Worm (Caenorhabditis elegans): ENCODE results near the gene Y75B8A.10.

DNA sequence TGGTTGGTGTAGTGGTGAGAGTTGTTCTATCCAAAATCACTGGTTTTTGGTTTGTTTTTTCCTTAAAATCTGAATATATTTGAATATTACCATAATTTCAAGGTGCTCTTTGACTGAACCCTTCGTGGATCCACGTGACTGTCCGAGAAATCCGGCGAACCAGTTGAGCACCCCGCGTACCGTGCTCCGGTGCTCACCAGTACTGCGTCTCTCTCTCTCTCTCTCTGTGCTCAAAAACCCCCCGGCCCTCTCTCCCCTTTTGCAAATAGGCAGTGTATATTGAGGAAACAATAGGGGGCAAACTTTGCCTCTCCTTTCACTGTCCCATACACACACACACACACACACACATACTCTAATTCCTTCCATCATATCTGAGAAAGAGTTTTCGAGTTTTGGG is 32.9 kb downstream of the Y75B8A.10 start:
- TF ChIP-seq ets-7 (tag; optimal IDR thresholded peaks at IDR 0.05) = no peak
- TF ChIP-seq B0310.2 (tag; optimal IDR thresholded peaks at IDR 0.05) = no peak
- no peak for TF ChIP-seq pes-1 (GFP tag; IDR thresholded peaks at IDR 0.05)
- no peak for TF ChIP-seq ceh-13 (GFP tag; optimal IDR thresholded peaks at IDR 0.05)
- no peak for TF ChIP-seq F13C5.2 (tag; optimal IDR thresholded peaks at IDR 0.05)
- TF ChIP-seq ama-1 (optimal IDR thresholded peaks at IDR 0.05) = no peak
- no peak for TF ChIP-seq flt-1 (GFP tag; IDR thresholded peaks at IDR 0.05)

Measured in whole organism, early embryonic.